Worm (Caenorhabditis elegans): ENCODE data around the gene fbxb-63.

fbxb-63 gene

DNA sequence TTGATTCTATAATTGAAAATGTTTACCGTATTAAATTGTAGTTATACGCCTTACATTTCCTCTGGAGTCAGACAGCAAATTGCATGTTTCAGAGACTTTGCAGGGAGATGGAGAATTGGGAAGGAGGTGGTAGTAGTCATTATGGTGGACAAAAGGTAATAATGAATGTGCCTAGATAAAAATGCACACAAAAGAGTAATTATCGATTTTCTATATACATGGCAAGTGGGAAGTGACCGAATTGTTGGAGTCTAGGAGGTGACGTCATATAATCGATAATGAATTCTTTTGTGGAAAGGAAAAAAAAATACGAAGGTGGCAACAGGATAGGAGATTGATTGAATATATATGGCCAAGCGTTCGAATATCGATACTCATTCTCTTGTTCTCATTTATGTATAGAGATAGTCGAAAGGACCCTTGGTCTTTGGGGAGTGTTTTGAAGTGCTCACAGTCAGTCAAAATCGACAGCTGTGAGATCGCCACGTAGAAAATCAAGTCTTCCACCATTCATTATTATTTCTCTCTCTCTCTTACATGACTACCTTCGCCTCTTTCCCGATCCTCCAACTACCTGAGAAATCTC is at the start of gene fbxb-63, which contains the start of gene fbxb-61:
Gene fbxb-63, minus strand, starts transcription at position 142 of the 586 bp plus-strand sequence.
Gene fbxb-61, plus strand, starts transcription at position 536 of the 586 bp plus-strand sequence.
- TF ChIP-seq snpc-4 (tag; optimal IDR thresholded peaks at IDR 0.05) (no peak), fkh-10 (GFP tag; optimal IDR thresholded peaks at IDR 0.05) (no peak), aly-2 (tag; optimal IDR thresholded peaks at IDR 0.05) (no peak), skn-1 (tag; optimal IDR thresholded peaks at IDR 0.05) (no peak), nhr-237 (tag; optimal IDR thresholded peaks at IDR 0.05) (no peak), elt-3 (tag; optimal IDR thresholded peaks at IDR 0.05) (no peak), eor-1 (tag; optimal IDR thresholded peaks at IDR 0.05) (no peak), zag-1 (tag; optimal IDR thresholded peaks at IDR 0.05) (no peak)

ce11 chrV:19351944-19352343 is 48.4 kb upstream of the fbxb-63 start:
- no peak for TF ChIP-seq ZK546.5 (tag; optimal IDR thresholded peaks at IDR 0.05)
- no peak for TF ChIP-seq nhr-11 (tag; optimal IDR thresholded peaks at IDR 0.05)
- TF ChIP-seq ceh-82 (tag; optimal IDR thresholded peaks at IDR 0.05), result no peak
- no peak for TF ChIP-seq nhr-43 (tag; optimal IDR thresholded peaks at IDR 0.05; ENCODE audit: poor library complexity, severe bottlenecking)
- TF ChIP-seq lsy-12 (tag; optimal IDR thresholded peaks at IDR 0.05), result no peak
- TF ChIP-seq unc-62 (GFP tag; optimal IDR thresholded peaks at IDR 0.05), result no peak
- TF ChIP-seq R02D3.7 (tag; optimal IDR thresholded peaks at IDR 0.05), result no peak
- no peak for TF ChIP-seq eor-1 (tag; optimal IDR thresholded peaks at IDR 0.05)
- TF ChIP-seq nhr-237 (tag; optimal IDR thresholded peaks at IDR 0.05), result no peak
- TF ChIP-seq hmg-11 (tag; optimal IDR thresholded peaks at IDR 0.05), result no peak
- no peak for TF ChIP-seq jun-1 (tag; optimal IDR thresholded peaks at IDR 0.05)
- no peak for TF ChIP-seq sea-2 (GFP tag; optimal IDR thresholded peaks at IDR 0.05)
- TF ChIP-seq ama-1 (optimal IDR thresholded peaks at IDR 0.05), result no peak
- no peak for TF ChIP-seq ceh-28 (tag; optimal IDR thresholded peaks at IDR 0.05)

DNA sequence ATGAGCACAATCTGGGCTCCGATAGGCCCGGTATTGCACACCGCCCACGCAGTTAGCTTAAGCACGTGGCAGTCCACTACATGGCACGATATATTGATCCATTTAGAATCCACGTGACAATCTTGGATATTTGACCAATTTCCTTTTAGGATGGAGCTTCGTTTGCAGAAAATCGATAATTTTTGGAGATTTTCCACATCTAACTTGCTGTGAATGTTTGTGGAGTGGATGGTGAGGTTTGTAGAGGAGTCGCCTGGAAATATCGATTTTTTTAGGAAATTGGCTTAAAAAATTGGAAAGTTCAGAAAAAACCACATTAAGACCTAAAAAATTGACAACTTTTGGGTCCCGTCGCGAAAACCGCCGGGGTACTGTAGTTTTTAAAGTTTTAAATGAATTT is 33.8 kb upstream of the fbxb-63 start:
- TF ChIP-seq ceh-28 (tag; optimal IDR thresholded peaks at IDR 0.05), result peak; percentile 20
- no peak for TF ChIP-seq ztf-4 (tag; optimal IDR thresholded peaks at IDR 0.05)

DNA sequence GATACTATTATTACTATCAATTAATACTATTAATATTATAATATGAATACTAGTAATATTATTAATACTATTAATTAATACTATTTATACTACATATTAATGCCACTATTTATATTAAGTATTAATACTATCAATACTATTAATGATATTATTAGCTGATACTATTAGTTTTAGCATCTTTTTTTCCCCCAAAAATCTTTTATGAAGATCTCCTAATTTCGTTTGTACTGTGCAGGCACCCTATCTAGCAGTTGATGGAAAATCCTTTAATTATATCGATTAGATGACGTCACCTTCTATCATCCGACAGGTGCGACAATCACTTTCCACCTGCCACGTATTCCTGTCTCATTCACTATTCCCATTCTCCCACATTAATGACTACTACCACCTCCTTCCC is 25.7 kb upstream of the fbxb-63 start, which contains the start of gene fbxb-65:
Gene fbxb-65, plus strand, starts transcription at position 301 of the 400 bp plus-strand sequence.
- no peak for TF ChIP-seq ztf-4 (tag; optimal IDR thresholded peaks at IDR 0.05)
- TF ChIP-seq zag-1 (tag; optimal IDR thresholded peaks at IDR 0.05), result no peak
- TF ChIP-seq mml-1 (tag; optimal IDR thresholded peaks at IDR 0.05), result no peak
- no peak for TF ChIP-seq unc-62 (GFP tag; optimal IDR thresholded peaks at IDR 0.05)
- TF ChIP-seq elt-1 (tag; optimal IDR thresholded peaks at IDR 0.05), result no peak
- TF ChIP-seq aly-2 (tag; optimal IDR thresholded peaks at IDR 0.05), result no peak
- TF ChIP-seq unc-39 (tag; optimal IDR thresholded peaks at IDR 0.05), result no peak

ce11 chrV:19325436-19325835 is 21.9 kb upstream of the fbxb-63 start:
- TF ChIP-seq nhr-76 (tag; optimal IDR thresholded peaks at IDR 0.05) (no peak), nfya-1 (tag; optimal IDR thresholded peaks at IDR 0.05; ENCODE audit: insufficient read depth) (no peak), ZK546.5 (tag; optimal IDR thresholded peaks at IDR 0.05) (no peak), fkh-10 (GFP tag; optimal IDR thresholded peaks at IDR 0.05) (no peak), ztf-4 (tag; optimal IDR thresholded peaks at IDR 0.05) (no peak), skn-1 (tag; optimal IDR thresholded peaks at IDR 0.05) (no peak), unc-62 (GFP tag; optimal IDR thresholded peaks at IDR 0.05) (no peak), daf-12 (tag; optimal IDR thresholded peaks at IDR 0.05) (no peak), eor-1 (tag; optimal IDR thresholded peaks at IDR 0.05) (no peak), nhr-28 (tag; optimal IDR thresholded peaks at IDR 0.05) (no peak), ceh-9 (tag; optimal IDR thresholded peaks at IDR 0.05) (no peak), elt-3 (tag; optimal IDR thresholded peaks at IDR 0.05) (no peak), unc-39 (tag; optimal IDR thresholded peaks at IDR 0.05) (no peak), sea-2 (GFP tag; optimal IDR thresholded peaks at IDR 0.05) (no peak), nhr-11 (tag; optimal IDR thresholded peaks at IDR 0.05) (no peak), nhr-23 (tag; optimal IDR thresholded peaks at IDR 0.05) (no peak), R02D3.7 (tag; optimal IDR thresholded peaks at IDR 0.05) (no peak), lin-15B (tag; optimal IDR thresholded peaks at IDR 0.05) (no peak)

DNA sequence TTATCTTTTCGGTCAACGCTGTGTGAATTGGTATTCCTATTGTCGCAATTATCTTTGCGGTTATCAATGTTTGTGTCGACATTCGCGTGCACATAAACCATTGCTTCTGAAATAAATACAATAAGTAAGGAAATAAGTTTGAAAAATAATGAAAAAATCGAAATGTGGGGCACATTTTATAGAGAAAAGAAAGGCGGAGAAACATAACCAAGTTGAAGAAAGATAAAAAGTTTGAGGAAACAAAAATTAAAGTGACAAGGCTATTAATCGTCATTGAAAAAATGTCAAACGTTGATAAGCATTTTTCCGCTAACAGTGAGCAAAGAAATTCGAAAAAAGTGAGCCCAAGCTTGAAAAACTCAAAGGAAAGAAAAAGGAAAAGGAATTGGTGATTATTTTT is 18.9 kb upstream of the fbxb-63 start, which contains the start of gene C43D7.4:
Gene C43D7.4, minus strand, starts transcription at position 101 of the 400 bp plus-strand sequence.
- TF ChIP-seq jun-1 (tag; optimal IDR thresholded peaks at IDR 0.05) (no peak), R02D3.7 (tag; optimal IDR thresholded peaks at IDR 0.05) (no peak), elt-1 (tag; optimal IDR thresholded peaks at IDR 0.05) (no peak), nhr-23 (tag; optimal IDR thresholded peaks at IDR 0.05) (no peak), nfya-1 (tag; optimal IDR thresholded peaks at IDR 0.05; ENCODE audit: insufficient read depth) (no peak), ama-1 (optimal IDR thresholded peaks at IDR 0.05) (no peak), elt-2 (tag; optimal IDR thresholded peaks at IDR 0.05) (no peak), ztf-4 (tag; optimal IDR thresholded peaks at IDR 0.05) (no peak), mml-1 (tag; optimal IDR thresholded peaks at IDR 0.05) (no peak), egl-27 (tag; optimal IDR thresholded peaks at IDR 0.05) (no peak), nhr-237 (tag; optimal IDR thresholded peaks at IDR 0.05) (no peak), ceh-82 (tag; optimal IDR thresholded peaks at IDR 0.05) (no peak), skn-1 (tag; optimal IDR thresholded peaks at IDR 0.05) (no peak), lin-15B (tag; optimal IDR thresholded peaks at IDR 0.05) (no peak), pqm-1 (tag; optimal IDR thresholded peaks at IDR 0.05) (no peak), mdl-1 (tag; optimal IDR thresholded peaks at IDR 0.05) (no peak), nhr-12 (tag; optimal IDR thresholded peaks at IDR 0.05) (no peak), unc-62 (GFP tag; optimal IDR thresholded peaks at IDR 0.05) (no peak), pha-4 (tag; optimal IDR thresholded peaks at IDR 0.05) (no peak)
